Worm (Caenorhabditis elegans): ENCODE results near the gene ZK688.10.
A peak's percentile ranks its signal among the peaks of the same experiment; 100 is the strongest.

The ZK688.10 gene

DNA sequence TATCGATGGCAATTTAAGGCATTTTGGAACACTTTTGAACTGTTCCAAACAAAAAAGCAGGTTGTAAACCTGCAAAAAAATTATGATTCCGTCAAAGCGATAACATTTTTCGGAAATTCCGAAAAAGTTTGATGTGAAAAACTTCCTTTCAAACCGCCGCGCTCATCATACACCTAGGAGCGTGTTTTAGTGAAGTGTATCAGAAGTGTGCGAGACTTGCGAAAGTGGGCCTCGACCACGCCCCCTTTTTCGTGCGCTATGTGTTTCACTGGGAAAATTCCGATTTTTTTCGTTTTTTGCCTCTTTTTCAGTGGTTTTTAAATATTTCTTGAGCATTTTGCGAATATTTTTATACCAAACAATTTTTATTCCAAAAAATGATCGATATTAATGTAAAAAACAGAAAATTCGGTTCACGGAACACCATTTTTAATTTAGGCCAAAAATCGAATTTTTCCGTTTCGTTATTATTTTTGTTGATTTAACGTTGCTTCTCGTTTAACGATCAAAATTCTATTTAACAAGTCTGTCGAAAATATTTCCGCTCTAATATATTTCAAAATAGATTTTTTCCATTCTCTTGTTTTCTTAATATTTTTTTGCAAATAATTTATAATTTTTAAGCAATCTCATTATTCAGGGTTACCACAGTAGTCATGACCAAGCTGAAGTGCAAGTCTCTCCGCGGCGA lies 42.2 kb downstream of the ZK688.10 start, which contains the start of gene rpl-35 (continued):
- TF ChIP-seq F23B12.7 (tag; optimal IDR thresholded peaks at IDR 0.05; ENCODE audit: insufficient read depth) = peak; percentile 99
- TF ChIP-seq hsf-1 (GFP tag; IDR thresholded peaks at IDR 0.05) = peak; percentile 93
- TF ChIP-seq madf-3 (GFP tag; IDR thresholded peaks at IDR 0.05) = peak; percentile 99
- peak; percentile 99 for TF ChIP-seq D2030.7 (GFP tag; IDR thresholded peaks at IDR 0.05)
- TF ChIP-seq F52B5.7 (tag; optimal IDR thresholded peaks at IDR 0.05) = peak; percentile 99
- peak; percentile 99 for TF ChIP-seq F49E8.2 (tag; optimal IDR thresholded peaks at IDR 0.05; ENCODE audit: insufficient read depth)
- no peak for TF ChIP-seq F55B11.4 (tag; optimal IDR thresholded peaks at IDR 0.05; ENCODE audit: borderline replicate concordance, insufficient read depth)
- TF ChIP-seq pha-4 (tag; optimal IDR thresholded peaks at IDR 0.05) = peak; percentile 96
- TF ChIP-seq ccch-3 (GFP tag; optimal IDR thresholded peaks at IDR 0.05) = peak; percentile 85
- TF ChIP-seq mes-4 (tag; optimal IDR thresholded peaks at IDR 0.05) = peak; percentile 75
- TF ChIP-seq Y53F4B.3 (GFP tag; IDR thresholded peaks at IDR 0.05) = peak; percentile 94
- peak; percentile 90 to 98 for TF ChIP-seq rec-8 (tag; optimal IDR thresholded peaks at IDR 0.05)
- TF ChIP-seq atf-7 (tag; optimal IDR thresholded peaks at IDR 0.05) = peak; percentile 98
- TF ChIP-seq lin-26 (GFP tag; IDR thresholded peaks at IDR 0.05) = peak; percentile 97
- peak; percentile 100 for TF ChIP-seq ceh-27 (GFP tag; optimal IDR thresholded peaks at IDR 0.05)
- TF ChIP-seq ets-4 (GFP tag; optimal IDR thresholded peaks at IDR 0.05) = peak; percentile 99
- TF ChIP-seq nfyb-1 (GFP tag; IDR thresholded peaks at IDR 0.05) = peak; percentile 99
- TF ChIP-seq unc-130 (GFP tag; optimal IDR thresholded peaks at IDR 0.05) = peak; percentile 98
- no peak for TF ChIP-seq sdz-38 (tag; optimal IDR thresholded peaks at IDR 0.05)
- peak; percentile 99 for TF ChIP-seq K12H6.12 (tag; optimal IDR thresholded peaks at IDR 0.05)
- TF ChIP-seq zim-3 (tag; optimal IDR thresholded peaks at IDR 0.05) = peak; percentile 87
- TF ChIP-seq lsy-27 (tag; optimal IDR thresholded peaks at IDR 0.05; ENCODE audit: borderline replicate concordance, insufficient read depth) = peak; percentile 86
- peak; percentile 100 for TF ChIP-seq athp-1 (tag; optimal IDR thresholded peaks at IDR 0.05)
- peak; percentile 99 for TF ChIP-seq B0019.2 (GFP tag; conservative IDR thresholded peaks at IDR 0.05)
- TF ChIP-seq T07F8.4 (tag; optimal IDR thresholded peaks at IDR 0.05) = peak; percentile 91
- TF ChIP-seq snpc-3.4 (tag; optimal IDR thresholded peaks at IDR 0.05) = peak; percentile 98
- TF ChIP-seq zfh-2 (GFP tag; conservative IDR thresholded peaks at IDR 0.05) = no peak; the same call in 1 of the 2 replicates
- peak; percentile 100 for TF ChIP-seq attf-5 (GFP tag; optimal IDR thresholded peaks at IDR 0.05)
- TF ChIP-seq dpff-1 (tag; optimal IDR thresholded peaks at IDR 0.05) = peak; percentile 66
- TF ChIP-seq T26A5.8 (tag; optimal IDR thresholded peaks at IDR 0.05) = peak; percentile 85
- peak; percentile 96 for TF ChIP-seq cebp-2 (GFP tag; IDR thresholded peaks at IDR 0.05)
- peak; percentile 100 for TF ChIP-seq dpl-1 (GFP tag; optimal IDR thresholded peaks at IDR 0.05)
- peak; percentile 99 for TF ChIP-seq chd-7 (tag; optimal IDR thresholded peaks at IDR 0.05)
- peak; percentile 93 for TF ChIP-seq snpc-4 (GFP tag; optimal IDR thresholded peaks at IDR 0.05)
- peak; percentile 90 to 95 (median 91) for TF ChIP-seq snpc-4 (tag; optimal IDR thresholded peaks at IDR 0.05)
- TF ChIP-seq F37B4.10 (GFP tag; IDR thresholded peaks at IDR 0.05) = peak; percentile 96
- peak; percentile 99 for TF ChIP-seq lin-40 (tag; optimal IDR thresholded peaks at IDR 0.05)
- peak; percentile 100 for TF ChIP-seq dox-1 (GFP tag; IDR thresholded peaks at IDR 0.05)
- peak; percentile 99 for TF ChIP-seq madf-6 (GFP tag; IDR thresholded peaks at IDR 0.05)
- TF ChIP-seq bed-1 (GFP tag; IDR thresholded peaks at IDR 0.05) = peak; percentile 91; the same call in 1 of the 2 replicates
- TF ChIP-seq ztf-18 (tag; optimal IDR thresholded peaks at IDR 0.05) = peak; percentile 92
- TF ChIP-seq ekl-4 (GFP tag; IDR thresholded peaks at IDR 0.05) = peak; percentile 99
- TF ChIP-seq ceh-100 (GFP tag; IDR thresholded peaks at IDR 0.05) = peak; percentile 96
- peak; percentile 99 for TF ChIP-seq repo-1 (tag; optimal IDR thresholded peaks at IDR 0.05)
- peak; percentile 97 for TF ChIP-seq bed-2 (GFP tag; IDR thresholded peaks at IDR 0.05)
- TF ChIP-seq nfya-2 (GFP tag; IDR thresholded peaks at IDR 0.05) = peak; percentile 96
- peak; percentile 95 for TF ChIP-seq B0035.1 (tag; optimal IDR thresholded peaks at IDR 0.05)

Measured in whole organism, young adult.